Fruit fly (Drosophila melanogaster): Measurements from ENCODE around the gene CG5151.

The CG5151 gene

DNA sequence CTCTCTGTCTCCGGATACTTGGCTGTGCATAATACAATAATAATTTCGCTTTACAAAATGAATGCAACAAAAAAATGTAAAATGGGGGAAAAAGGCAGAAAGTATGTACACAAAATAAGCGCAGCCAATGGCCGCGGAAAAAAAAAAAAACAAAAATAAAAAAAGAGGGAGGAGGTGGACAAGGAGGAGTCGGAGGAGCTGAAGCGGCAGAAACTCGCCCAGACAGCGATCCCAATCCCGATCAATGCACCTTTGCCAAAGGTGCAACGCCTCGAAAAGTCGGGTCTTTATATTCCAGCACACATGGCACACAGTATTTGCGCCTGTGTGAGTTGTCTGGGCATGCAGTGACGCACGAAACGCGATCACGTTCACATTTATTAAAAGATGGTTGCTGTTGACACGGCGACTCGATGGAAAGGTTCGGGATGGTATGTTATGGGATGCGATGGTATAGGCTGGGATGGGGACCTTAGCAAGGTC is 31.0 kb upstream of the CG5151 start:
- peak; percentile 27 for TF ChIP-seq CG8159 (tag; optimal IDR thresholded peaks at IDR 0.05)
- peak; percentile 60 for TF ChIP-seq CG13204 (GFP tag; optimal IDR thresholded peaks at IDR 0.05)
- TF ChIP-seq Pif1A (GFP tag; optimal IDR thresholded peaks at IDR 0.05): peak; percentile 68
- TF ChIP-seq EcR (GFP tag; optimal IDR thresholded peaks at IDR 0.05): peak; percentile 99
- peak; percentile 69; the same call in 2 of the 3 replicates for TF ChIP-seq CG4496 (GFP tag; IDR thresholded peaks at IDR 0.05)
- peak; percentile 13 for TF ChIP-seq gl (tag; optimal IDR thresholded peaks at IDR 0.05)
- TF ChIP-seq fd96Ca (GFP tag; IDR thresholded peaks at IDR 0.05): peak; percentile 30; the same call in 1 of the 3 replicates
- TF ChIP-seq Pif1B (GFP tag; optimal IDR thresholded peaks at IDR 0.05): peak; percentile 47
- no peak for TF ChIP-seq CG15710 (tag; optimal IDR thresholded peaks at IDR 0.05)
- peak; percentile 96 for TF ChIP-seq Snoo (tag; optimal IDR thresholded peaks at IDR 0.05)
- TF ChIP-seq Ets98B (GFP tag; IDR thresholded peaks at IDR 0.05): peak; percentile 15; the same call in 1 of the 2 replicates
- TF ChIP-seq CG32121 (GFP tag; IDR thresholded peaks at IDR 0.05): no peak
- TF ChIP-seq rn (GFP tag; IDR thresholded peaks at IDR 0.05): no peak

DNA sequence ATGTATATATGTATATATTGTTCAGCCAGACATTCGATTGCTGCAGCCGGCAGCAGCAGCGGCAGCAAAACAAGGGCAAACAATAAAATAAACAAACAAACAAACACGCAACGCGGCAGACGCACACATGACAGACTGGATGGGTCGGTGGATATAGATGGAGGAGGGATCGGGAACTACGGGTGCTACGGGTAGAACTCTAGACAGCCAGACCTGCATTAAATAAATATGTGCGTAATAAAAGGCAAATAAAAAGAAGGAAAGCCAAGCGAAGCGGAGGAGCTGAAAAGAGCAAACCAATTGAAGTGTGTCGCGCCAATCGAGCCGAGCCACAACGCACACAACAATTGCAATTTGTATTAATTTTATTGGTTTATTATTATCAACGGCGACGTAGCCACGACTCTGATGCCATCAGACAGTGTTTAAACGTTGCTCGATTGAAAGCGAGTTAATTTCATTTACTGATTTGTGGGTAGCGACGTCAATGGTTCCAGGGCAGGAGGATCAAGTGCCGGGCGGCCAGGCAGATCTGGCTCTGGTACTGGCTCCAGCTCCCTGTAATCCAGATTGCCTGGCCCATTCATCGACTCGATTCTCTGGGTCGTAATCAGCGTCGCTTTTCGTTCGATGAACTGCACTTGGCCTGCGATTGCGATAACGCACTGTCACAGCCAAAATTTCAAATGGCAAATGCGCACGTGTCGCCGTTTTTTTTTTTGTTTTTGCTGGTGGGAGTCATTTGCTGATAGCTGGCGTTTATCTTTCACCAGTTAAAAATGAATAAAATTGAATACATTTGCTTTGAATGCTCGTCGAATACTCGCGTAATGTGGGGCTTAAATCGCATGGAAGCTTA is 29.6 kb upstream of the CG5151 start:
- peak; percentile 54 for TF ChIP-seq CG8301 (tag; optimal IDR thresholded peaks at IDR 0.05)
- TF ChIP-seq CG14655 (GFP tag; optimal IDR thresholded peaks at IDR 0.05): peak; percentile 68
- peak; percentile 77 for TF ChIP-seq Pif1A (GFP tag; optimal IDR thresholded peaks at IDR 0.05)
- TF ChIP-seq CG13204 (GFP tag; optimal IDR thresholded peaks at IDR 0.05): peak; percentile 91
- TF ChIP-seq gl (tag; optimal IDR thresholded peaks at IDR 0.05): peak; percentile 87
- TF ChIP-seq CG17806 (tag; optimal IDR thresholded peaks at IDR 0.05): peak; percentile 52
- TF ChIP-seq fd96Ca (GFP tag; IDR thresholded peaks at IDR 0.05): peak; percentile 70; the same call in 2 of the 3 replicates
- TF ChIP-seq CG8159 (tag; optimal IDR thresholded peaks at IDR 0.05): peak; percentile 63
- TF ChIP-seq EcR (GFP tag; optimal IDR thresholded peaks at IDR 0.05): peak; percentile 86
- peak; percentile 80 for TF ChIP-seq CG4496 (GFP tag; IDR thresholded peaks at IDR 0.05)
- TF ChIP-seq CG12605 (GFP tag; IDR thresholded peaks at IDR 0.05): peak; percentile 78
- peak; percentile 65; the same call in 1 of the 2 replicates for TF ChIP-seq CG32121 (GFP tag; IDR thresholded peaks at IDR 0.05)
- peak; percentile 82 for TF ChIP-seq Snoo (tag; optimal IDR thresholded peaks at IDR 0.05)
- TF ChIP-seq Pif1B (GFP tag; optimal IDR thresholded peaks at IDR 0.05): peak; percentile 80
- peak; percentile 46 for TF ChIP-seq CG9948 (tag; optimal IDR thresholded peaks at IDR 0.05)
- peak; percentile 65 for TF ChIP-seq CG34367 (tag; optimal IDR thresholded peaks at IDR 0.05)
- no peak for TF ChIP-seq CG10348 (GFP tag; IDR thresholded peaks at IDR 0.05)
- peak; percentile 42; the same call in 1 of the 2 replicates for TF ChIP-seq Ets98B (GFP tag; IDR thresholded peaks at IDR 0.05)
- peak; percentile 35 for TF ChIP-seq D1 (tag; optimal IDR thresholded peaks at IDR 0.05)
- TF ChIP-seq CG15710 (tag; optimal IDR thresholded peaks at IDR 0.05): peak; percentile 61
- TF ChIP-seq rn (GFP tag; IDR thresholded peaks at IDR 0.05): no peak

DNA sequence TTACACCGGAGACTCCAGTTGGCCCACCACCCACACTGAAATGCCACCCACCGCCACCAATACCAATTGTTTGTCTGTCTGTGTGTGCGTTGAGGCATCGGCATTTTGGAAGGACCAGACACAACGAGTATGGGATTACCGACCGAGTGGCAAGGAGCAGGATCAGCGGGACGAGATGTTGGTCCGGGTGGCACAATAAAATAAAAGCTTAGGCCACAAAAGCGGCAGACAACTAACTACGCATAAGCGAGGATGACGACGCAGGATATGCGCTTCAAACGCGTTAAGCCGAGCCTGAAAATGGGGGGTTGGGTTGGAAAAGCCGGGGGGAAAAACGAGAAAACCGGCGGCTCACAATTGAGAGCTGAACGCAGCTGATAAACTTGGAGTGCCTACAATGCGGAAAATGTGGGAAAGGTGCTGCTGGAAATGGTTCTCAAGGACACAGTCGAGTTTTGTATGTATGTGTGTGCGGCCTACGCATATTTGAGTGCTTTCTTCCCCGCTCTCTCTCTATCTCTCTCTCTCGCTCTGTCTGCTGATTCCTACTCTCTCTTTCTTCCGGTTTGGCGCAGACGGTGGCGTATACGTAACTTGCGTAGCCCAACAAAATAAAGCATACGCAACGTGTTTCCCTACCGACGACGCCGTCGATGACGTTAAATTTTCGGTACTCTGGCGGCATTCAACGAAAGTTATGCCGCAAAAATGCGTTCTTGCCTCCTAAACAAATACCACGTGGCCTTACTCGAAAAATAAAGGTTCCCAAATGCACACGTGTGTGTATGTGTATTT is 28.3 kb upstream of the CG5151 start:
- TF ChIP-seq CG34367 (tag; optimal IDR thresholded peaks at IDR 0.05) (no peak), CG13204 (GFP tag; optimal IDR thresholded peaks at IDR 0.05) (peak; percentile 20)

DNA sequence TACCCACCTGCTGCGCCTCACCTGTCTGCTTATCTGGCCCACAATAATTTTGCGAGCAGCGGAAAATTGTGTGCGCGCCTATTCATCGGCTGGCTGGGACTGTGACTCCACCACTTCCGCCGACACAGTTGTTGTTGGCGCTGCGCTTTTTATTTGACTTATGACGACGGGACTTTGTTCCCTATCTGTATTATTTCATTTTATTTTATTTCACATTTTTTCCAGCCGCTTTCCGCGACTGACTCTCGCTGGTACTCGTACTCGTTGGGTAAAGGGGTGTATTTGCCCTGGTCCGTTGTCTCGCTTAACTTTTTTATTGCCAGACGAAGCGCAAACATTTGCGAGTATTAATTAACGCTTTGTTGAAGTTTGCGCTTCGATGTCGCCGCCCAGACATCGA is 26.4 kb upstream of the CG5151 start:
- no peak for TF ChIP-seq CG8301 (tag; optimal IDR thresholded peaks at IDR 0.05)
- TF ChIP-seq Snoo (tag; optimal IDR thresholded peaks at IDR 0.05): peak; percentile 39
- peak; percentile 48 for TF ChIP-seq gl (tag; optimal IDR thresholded peaks at IDR 0.05)
- TF ChIP-seq CG10348 (GFP tag; IDR thresholded peaks at IDR 0.05): no peak
- no peak for TF ChIP-seq CG17806 (tag; optimal IDR thresholded peaks at IDR 0.05)
- no peak for TF ChIP-seq CG9948 (tag; optimal IDR thresholded peaks at IDR 0.05)
- peak; percentile 29 for TF ChIP-seq Pif1A (GFP tag; optimal IDR thresholded peaks at IDR 0.05)
- TF ChIP-seq rn (GFP tag; IDR thresholded peaks at IDR 0.05): 0 out of 2 replicates have a peak, but pooled peaks have one; percentile 13
- 0 out of 3 replicates have a peak, but pooled peaks have one; percentile 30 for TF ChIP-seq CG4496 (GFP tag; IDR thresholded peaks at IDR 0.05)
- TF ChIP-seq Pif1B (GFP tag; optimal IDR thresholded peaks at IDR 0.05): peak; percentile 39
- peak; percentile 38 for TF ChIP-seq EcR (GFP tag; optimal IDR thresholded peaks at IDR 0.05)
- TF ChIP-seq CG15710 (tag; optimal IDR thresholded peaks at IDR 0.05): no peak
- TF ChIP-seq CG12605 (GFP tag; IDR thresholded peaks at IDR 0.05): no peak
- no peak for TF ChIP-seq CG34367 (tag; optimal IDR thresholded peaks at IDR 0.05)
- peak; percentile 60; the same call in 1 of the 3 replicates for TF ChIP-seq fd96Ca (GFP tag; IDR thresholded peaks at IDR 0.05)
- TF ChIP-seq CG8159 (tag; optimal IDR thresholded peaks at IDR 0.05): no peak
- TF ChIP-seq D1 (tag; optimal IDR thresholded peaks at IDR 0.05): no peak
- TF ChIP-seq CG14655 (GFP tag; optimal IDR thresholded peaks at IDR 0.05): no peak
- no peak for TF ChIP-seq Ets98B (GFP tag; IDR thresholded peaks at IDR 0.05)
- 0 out of 2 replicates have a peak, but pooled peaks have one; percentile 37 for TF ChIP-seq CG32121 (GFP tag; IDR thresholded peaks at IDR 0.05)
- peak; percentile 86 for TF ChIP-seq CG13204 (GFP tag; optimal IDR thresholded peaks at IDR 0.05)

DNA sequence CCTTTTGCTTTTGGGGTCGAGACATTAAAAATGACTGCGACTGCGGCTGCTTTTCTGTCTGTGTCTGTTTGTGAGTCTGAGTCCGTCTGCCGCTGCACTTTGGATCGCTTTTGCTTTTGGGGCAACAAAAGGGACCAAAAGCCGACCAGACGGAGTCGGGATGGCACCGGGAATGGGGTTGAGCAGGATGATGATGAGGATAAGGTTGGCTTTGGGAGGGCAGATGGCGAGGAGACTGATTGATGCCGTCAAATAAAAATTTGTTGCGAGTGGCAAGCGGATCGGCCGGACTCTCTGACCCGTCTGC is 25.4 kb upstream of the CG5151 start:
- TF ChIP-seq fd96Ca (GFP tag; IDR thresholded peaks at IDR 0.05) (0 out of 3 replicates have a peak, but pooled peaks have one; percentile 15), CG10348 (GFP tag; IDR thresholded peaks at IDR 0.05) (no peak), Snoo (tag; optimal IDR thresholded peaks at IDR 0.05) (peak; percentile 31), CG14655 (GFP tag; optimal IDR thresholded peaks at IDR 0.05) (no peak), CG13204 (GFP tag; optimal IDR thresholded peaks at IDR 0.05) (peak; percentile 81), CG8301 (tag; optimal IDR thresholded peaks at IDR 0.05) (no peak), EcR (GFP tag; optimal IDR thresholded peaks at IDR 0.05) (peak; percentile 33)
